Fruit fly (Drosophila melanogaster): ENCODE data around the gene Chsy.

Chsy gene

DNA sequence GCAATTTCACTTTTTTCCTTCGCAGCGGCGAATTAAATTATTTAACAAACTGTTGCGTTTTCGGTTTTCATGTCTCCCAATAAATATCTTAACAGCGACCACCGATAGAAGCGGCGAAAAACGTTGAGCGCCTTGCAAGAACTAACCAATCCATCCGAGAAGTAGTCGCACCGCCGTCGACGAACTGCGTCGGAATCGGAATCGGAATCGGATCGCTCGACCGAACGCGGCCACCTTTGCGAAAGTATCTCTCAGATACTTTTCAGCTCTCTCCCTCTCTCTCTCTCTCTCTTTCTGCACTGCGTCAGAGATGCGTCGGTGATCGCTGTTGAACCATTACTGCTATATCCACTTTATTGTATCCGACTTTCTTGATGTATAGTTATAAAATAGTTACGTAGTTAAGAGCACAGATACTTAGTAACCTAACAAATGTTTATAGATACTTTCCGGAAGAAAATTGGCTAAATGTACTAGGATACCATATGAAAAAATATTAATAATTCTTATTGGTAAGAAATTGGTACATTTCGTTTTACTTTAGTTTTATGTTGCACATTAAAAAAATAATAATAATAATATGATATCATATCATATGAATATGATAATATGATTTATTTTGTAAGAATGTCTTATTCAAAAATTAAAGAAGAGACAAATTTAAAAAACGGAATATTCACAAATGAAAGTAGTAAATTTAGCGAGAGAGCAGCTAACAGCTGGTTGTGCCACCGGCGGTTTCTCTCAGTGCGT lies at the start of gene Chsy:
Chsy (minus strand) TSS at position 58 of the 753 bp plus-strand sequence.
- TF ChIP-seq noc (tag; optimal IDR thresholded peaks at IDR 0.05): no peak

DNA sequence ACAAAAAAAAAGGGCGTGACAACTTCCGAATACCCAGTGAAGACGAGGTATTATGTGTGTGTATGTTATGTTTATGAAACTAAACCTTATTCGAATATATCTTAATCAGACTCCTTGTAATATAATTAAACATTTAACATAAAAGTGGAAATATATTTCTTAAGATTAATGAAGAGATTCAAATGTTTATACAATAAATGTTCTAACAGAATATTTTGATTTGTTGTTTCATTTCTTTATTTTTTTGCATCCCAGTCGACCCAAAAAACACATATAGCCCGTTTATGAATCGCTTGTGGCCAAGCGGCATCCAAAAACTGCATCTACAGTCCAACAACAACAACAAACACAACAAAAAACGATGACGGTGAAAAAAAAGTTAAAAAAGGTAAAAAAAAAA lies 48.7 kb upstream of the Chsy start:
- TF ChIP-seq noc (tag; optimal IDR thresholded peaks at IDR 0.05): no peak

DNA sequence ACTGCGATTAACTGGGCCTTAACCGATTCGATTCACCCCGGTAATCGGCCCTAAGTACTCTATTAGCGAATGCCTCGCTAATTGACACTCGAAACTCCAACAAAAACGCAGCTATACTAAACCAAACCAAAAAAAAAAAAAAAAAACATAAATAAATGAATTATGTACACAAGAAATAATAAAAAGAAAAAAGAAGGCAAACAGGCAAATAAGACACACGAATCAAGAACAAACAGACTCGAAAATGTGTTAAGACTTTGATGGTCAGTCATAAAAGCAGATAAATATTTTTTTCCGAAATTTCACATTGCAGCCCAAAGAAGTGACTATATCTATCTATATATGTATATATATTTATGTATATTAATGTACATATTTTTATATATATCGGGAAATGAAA lies 46.6 kb upstream of the Chsy start:
- TF ChIP-seq noc (tag; optimal IDR thresholded peaks at IDR 0.05): no peak

DNA sequence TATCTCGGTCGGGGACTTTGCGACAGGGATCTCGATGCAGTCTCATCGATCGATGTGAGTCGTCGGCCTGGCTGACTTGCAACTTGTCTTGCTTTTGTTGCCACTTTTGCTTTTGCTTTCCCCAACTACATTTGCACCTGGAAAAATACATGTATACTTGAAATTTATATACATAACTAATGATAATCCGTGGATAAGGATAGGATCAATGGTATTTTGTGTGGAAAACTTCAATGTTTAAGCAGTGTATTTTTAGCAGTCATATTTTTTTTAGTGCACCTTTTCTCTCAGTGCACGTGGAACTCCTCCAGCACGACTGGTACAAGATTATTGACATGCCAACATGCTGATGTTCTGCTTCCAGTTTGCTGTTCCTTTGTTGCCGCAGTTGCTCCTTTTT lies 45.7 kb upstream of the Chsy start:
- no peak for TF ChIP-seq noc (tag; optimal IDR thresholded peaks at IDR 0.05)

DNA sequence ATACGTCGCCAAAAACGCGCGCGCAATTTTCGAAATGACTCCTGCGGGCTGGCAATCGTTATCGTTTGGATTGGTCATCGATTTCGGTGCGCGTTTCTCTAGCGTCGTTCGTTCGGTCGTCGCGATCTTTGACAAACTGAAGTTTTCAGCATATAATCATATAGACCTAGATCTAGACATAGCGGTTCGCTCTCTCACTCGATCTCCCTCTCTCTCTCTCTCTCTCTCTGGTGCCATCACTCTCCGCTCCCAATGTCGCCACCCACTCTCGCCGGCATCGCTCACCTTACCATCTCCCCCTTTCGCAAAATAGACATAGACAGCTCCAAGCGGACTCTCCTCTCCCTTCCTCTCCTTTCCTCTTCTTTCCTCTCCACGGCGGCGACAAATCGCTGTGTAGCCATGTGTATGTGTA lies 40.0 kb upstream of the Chsy start, which contains the start of gene sog:
sog (minus strand) TSS at position 122 of the 415 bp plus-strand sequence.
- TF ChIP-seq noc (tag; optimal IDR thresholded peaks at IDR 0.05): no peak

DNA sequence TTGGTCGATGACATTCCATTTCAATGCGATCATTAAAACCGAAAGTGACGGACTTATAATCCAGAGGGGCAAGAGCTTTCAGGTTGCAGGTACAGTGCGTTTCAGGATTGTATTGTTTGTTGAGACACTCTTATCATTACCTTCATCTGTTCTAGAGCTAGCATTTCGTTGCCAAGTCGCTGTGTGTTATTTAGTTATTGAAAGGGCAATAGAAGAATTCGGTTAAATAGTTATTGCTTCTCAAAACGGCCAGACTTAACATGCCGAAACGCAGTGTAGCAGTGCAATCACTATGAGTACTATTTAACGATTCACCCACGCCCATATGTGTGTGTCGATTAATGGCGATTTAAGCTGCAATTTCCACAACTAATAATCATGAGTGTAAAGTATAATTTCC lies 39.3 kb upstream of the Chsy start:
- TF ChIP-seq noc (tag; optimal IDR thresholded peaks at IDR 0.05): no peak

DNA sequence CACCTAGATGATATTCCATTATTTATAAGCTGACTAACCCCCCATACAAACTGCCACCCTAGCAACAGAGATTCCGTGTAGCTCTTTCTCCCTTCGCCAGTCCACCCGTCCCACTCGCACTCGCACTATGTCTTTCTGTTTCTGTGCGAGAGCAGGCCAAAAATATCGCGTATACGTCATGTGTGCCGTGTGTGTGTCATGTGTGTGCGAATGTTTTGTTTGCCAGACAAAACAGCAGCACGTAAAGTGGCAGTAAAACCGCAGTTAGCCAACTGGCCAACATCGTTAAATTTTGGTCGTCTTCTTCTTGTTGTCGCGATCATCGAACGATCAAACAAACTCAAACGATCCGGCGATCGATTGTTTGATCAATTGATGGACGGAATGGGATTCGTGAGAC lies 38.1 kb upstream of the Chsy start:
- TF ChIP-seq noc (tag; optimal IDR thresholded peaks at IDR 0.05): no peak

DNA sequence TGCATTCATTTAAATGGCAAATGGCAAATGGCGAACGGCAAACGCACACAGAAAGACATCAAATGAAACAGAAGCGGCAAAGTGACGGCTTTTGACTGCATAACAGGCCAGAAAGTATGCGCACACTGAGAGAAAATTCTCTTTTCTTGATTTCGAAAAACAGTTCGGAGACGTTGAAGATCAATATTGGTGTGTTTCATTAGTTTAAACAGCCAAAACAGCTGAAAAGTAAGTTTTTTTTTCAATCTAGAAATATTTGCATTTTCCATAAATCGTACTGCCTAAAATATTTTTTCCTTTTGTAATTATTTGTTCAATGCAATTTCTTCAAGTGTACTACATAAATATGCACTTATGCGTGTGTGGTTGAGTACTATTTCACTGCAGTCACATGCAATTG lies 37.5 kb upstream of the Chsy start:
- TF ChIP-seq noc (tag; optimal IDR thresholded peaks at IDR 0.05): no peak

DNA sequence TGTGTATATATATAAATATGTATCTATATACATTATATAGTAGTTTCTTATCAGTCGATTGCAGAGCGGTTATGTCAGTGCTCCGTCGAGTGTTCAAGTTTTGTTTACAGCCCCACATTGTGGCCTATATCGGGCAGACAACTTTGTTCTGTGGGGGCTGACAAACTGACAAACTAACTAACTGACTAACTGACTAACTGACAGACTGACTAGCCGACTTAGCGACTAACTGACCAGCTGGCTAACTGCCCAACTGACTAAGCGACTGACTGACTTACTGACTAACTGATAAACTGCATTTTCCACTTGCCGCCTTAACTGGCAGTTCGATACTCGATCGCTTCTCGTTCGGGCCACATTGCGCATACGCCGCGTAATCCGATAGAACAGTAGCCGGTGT lies 36.6 kb upstream of the Chsy start:
- no peak for TF ChIP-seq noc (tag; optimal IDR thresholded peaks at IDR 0.05)

DNA sequence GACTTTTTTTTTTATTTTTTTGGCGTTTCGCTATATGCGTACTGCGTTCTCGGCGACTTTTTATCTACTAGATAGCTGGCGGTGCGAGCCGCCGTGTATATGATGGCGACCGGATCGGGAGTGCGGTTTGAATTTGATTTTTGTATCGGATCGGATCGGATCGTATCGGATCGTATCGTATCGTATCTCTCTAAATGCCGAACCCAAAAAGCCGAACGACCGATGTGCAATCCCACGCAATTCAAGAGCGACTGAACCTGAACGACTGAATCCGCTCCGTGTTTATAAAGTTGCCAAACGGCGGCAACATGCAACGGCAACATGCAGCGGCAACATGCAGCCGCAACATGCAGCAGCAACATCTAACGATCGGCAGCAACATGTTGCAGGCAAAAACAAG lies 32.9 kb upstream of the Chsy start:
- TF ChIP-seq noc (tag; optimal IDR thresholded peaks at IDR 0.05): no peak

DNA sequence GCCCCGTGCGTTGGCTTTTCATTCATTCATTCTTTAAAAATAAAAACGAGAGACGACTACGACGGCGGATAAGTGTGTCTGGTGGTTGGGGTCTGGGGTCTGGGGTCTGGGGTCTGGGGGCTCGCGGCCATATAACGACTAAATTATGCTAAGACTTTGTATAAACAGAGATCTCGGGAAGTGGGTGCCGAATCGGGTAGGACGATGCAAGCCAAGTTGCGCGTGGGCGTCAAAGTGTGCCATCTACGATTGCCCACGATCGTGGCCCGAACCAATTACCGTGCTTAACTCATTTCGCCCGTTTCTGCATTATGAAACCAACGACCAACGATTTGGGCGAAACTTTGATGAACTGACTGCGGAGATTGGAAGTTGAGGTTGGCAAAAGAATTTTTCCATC lies 30.5 kb upstream of the Chsy start:
- no peak for TF ChIP-seq noc (tag; optimal IDR thresholded peaks at IDR 0.05)

DNA sequence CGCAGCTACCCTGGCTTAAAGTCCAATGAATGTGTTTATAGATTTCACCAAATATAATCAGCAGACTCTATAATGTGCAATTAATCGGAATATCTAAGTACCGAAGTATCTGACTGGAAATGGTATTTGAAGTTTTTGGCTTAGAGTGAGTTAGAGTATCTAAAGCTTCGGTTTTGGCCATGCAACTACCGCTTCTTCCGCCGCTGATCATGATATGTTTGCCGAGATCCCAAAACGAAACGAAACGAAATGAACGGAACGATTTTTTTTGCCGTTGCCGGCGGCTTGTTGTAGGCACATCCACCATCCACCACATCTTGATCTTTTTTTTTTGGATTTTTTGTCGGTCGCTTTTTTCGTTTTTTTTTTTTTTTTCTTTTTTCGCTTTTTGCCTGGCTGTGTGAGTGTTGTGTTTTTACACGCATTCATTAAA lies 29.7 kb upstream of the Chsy start:
- TF ChIP-seq noc (tag; optimal IDR thresholded peaks at IDR 0.05): peak; percentile 63

DNA sequence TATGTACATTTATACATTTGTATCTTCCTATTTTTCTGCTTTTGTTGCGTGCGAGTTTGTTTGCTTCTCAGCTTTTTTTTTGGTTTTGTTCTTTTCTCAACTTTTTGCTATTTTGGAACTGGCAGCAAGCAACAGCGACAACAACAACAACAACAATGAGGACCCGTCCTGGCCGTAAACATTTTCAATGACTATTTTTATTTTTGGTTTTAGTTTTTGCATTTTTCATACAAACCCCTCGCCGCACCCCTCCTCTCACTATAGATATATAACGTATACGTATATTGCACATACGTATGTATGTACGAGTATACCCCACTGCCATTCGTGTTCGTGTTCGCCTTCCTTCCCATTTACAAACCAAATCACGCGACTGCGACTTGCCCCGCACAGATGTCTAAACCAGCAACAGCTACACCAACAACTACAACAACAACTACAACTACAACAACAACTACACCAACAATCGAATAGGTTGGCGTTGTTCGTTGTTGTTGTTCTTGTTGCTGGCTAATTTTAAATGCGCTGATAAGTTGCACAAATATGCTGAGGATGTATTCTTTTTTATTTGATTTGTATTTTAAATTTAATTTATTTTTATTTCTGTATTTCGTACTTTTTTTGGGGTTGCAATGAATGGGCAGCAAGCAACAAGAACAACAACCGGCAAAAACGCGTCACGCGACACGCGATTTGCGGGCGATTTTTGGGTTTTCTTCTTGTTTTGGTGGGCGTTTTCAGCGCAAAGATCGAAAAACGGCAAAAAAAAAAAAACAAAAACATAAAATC lies 27.3 kb upstream of the Chsy start:
- TF ChIP-seq noc (tag; optimal IDR thresholded peaks at IDR 0.05): no peak

DNA sequence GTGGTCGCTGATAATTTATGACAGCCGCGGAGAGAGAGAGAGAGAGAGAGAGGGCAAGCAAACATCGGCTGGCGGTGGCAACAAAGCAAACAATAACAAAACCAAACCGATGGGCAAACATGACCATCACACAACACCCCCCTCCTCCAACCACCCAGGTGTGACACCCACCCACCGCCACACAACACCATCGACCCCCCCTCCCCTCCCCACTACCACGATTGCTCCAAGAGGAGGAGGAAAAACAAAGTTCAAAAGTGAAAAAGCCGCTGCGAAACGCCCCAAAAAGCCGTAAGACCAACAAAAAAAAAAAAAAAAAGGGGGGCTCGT lies 26.3 kb upstream of the Chsy start:
- no peak for TF ChIP-seq noc (tag; optimal IDR thresholded peaks at IDR 0.05)

DNA sequence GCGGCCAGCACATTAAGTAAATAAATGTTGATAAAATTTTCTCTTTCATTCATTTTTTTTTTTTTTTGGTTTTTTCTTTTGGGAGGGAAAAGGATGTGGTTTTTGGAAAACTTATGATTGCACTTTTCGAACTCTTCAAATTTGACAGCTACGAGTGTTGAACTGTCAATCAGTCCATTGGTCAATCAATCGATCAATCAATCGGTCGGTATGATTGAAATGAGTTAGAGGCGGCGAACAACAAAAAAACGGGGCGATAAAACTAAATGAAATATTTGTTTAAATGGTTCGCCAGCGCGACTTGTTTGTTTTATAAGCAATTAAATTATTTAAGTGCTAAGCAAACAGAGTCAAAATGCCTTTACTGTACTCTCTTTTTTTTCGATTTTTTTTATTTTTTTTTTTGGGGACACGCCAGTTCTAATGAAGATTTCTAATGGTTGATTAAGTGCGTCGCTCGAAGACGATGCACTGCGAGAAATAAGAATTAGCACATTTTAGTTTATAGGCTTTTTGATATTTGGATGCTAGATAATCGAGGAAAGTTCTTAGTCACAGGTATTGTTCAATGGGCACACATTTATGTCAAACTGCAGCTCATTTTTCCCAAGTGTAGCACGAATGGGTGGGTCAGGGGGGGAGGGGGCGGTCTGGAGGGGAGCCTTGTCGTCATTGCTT lies 25.8 kb upstream of the Chsy start:
- TF ChIP-seq noc (tag; optimal IDR thresholded peaks at IDR 0.05): peak; percentile 70

DNA sequence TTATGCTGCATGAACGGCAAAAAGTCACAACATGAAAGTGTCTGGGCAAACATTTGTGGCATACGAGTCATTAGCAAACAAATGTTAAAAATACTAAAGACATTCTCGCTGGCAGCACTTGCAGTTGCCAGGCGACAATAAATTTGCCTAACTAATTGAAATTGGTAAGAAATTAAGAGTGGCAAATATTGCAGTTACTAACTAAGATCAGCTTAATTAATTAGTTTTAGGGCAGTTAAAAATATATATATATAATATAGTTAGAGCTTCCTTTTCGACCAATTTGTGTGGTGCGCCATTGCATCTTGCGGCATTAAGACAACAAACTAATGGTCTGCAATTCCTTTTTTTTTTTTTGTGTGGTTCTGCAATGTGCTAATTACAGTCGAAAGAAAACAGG lies 24.6 kb upstream of the Chsy start:
- no peak for TF ChIP-seq noc (tag; optimal IDR thresholded peaks at IDR 0.05)

DNA sequence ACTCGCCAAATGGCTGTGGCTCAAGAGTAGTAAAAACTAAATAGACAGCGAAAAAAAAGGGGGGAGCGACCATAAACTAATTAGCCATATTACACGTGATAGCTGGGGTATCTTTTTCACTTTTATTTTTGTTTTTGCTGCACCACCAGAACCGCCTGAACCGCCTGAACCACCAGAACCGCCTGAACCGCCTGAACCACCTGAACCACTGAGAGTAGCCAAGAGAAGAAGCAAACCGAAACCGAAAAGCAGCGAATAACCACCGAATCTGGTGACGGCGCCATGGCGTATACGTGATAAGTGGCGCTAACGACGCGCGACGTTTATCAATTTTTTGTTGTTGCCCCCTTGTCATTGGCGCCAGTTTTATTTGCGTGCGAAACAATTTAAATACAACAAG lies 23.2 kb upstream of the Chsy start:
- TF ChIP-seq noc (tag; optimal IDR thresholded peaks at IDR 0.05): no peak

Data from whole organism, larva.